Worm (Caenorhabditis elegans): ENCODE measurements around the gene rnf-121.

rnf-121 gene

DNA sequence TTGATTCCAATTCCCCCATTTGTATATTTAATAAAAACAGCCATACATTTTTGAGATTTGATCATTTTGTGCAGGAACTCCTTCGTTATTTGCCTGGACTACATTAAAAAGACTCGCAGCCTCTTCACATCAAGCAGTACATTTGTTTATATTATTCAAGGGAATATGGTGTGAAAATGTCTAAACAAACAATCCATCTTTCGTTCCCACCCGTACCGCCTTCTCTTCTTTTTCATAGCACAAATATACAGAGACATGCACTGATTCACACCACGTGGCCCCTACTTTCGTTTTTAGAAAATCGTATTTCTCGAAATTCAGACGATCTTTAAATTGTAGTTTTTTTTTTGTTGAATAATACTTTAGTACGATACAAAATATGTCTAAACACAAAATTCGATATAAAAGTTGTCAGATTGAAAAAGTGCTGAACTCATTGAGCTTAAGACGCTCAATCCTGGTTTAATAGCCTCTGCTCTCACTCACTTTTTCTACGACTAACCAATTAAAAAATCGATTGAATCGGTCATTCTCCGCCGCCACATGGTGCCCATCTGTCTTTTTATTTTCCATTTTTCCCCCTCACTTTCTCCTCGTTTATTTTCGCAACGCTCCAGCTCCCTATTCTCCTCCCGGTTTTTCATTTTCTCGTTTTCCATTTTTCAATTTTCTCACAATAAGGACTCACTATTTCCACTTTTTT is 24.7 kb upstream of the rnf-121 start:
- TF ChIP-seq ztf-29 (GFP tag; IDR thresholded peaks at IDR 0.05) (no peak), med-1 (GFP tag; optimal IDR thresholded peaks at IDR 0.05; ENCODE audit: insufficient read depth) (no peak)

DNA sequence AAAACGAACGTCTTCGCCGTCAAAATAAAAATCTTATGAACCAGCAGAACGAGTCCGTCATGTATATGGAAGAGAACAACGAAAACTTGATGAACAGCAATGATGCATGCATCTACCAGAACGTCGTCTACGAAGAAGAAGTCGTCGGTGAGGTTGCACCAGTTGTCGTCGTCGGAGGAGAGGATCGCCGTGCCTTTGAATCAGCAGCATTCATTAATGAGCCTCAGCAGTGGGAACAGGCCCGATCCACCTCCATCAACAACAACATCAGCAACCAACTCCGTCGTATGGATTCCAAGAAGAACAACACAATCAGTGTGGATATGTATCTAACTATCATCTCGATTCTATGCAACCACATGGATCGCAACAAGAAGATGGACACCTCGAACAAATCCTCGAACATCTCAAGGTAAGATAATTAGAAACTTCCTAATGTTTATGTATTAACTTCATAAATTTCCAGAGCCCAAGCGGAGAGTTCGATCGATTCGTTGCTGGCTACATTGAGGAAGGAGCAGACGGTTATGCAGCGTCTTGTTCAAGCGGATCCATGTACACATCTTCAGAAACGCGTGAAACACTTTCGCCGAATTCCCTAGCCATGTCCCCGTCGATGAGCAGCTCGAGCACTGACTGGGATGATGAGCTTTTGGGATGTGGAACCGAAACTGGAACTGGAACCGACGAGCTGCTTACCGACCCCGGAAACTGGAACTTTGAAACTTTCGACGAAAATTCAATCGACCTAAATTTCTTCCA is 23.8 kb upstream of the rnf-121 start:
- TF ChIP-seq flt-1 (GFP tag; IDR thresholded peaks at IDR 0.05): no peak
- TF ChIP-seq ref-1 (GFP tag; conservative IDR thresholded peaks at IDR 0.05): no peak
- no peak for TF ChIP-seq tab-1 (GFP tag; IDR thresholded peaks at IDR 0.05)
- TF ChIP-seq T22C8.4 (GFP tag; IDR thresholded peaks at IDR 0.05): no peak
- TF ChIP-seq klf-2 (GFP tag; conservative IDR thresholded peaks at IDR 0.05): no peak
- TF ChIP-seq ztf-23 (GFP tag; IDR thresholded peaks at IDR 0.05): no peak
- no peak for TF ChIP-seq med-1 (GFP tag; optimal IDR thresholded peaks at IDR 0.05; ENCODE audit: insufficient read depth)
- no peak for TF ChIP-seq ztf-29 (GFP tag; IDR thresholded peaks at IDR 0.05)
- no peak for TF ChIP-seq cog-1 (tag; optimal IDR thresholded peaks at IDR 0.05)

DNA sequence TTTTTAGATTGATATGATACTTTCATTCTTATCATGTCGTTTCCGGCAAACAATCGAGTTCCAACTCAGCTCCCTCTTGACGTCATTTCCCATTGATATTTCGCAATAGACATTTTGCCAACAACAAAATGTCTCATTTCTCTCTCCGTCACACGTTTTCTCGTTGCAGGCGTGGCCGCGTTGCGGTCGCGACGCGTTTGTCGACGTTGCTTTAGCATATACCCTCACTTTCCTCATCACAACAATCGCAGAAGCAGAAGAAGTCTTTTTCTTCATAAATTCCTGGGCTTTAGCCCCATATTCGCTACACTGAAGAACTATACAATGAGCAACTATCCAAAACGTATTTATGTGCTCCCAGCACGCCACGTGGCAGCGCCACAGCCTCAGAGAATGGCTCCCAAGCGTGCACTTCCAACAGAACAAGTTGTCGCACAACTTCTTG is 22.9 kb upstream of the rnf-121 start, which contains the start of gene xbp-1:
TSS of gene xbp-1 (plus strand) at position 151 of the 445 bp plus-strand sequence.
- no peak for TF ChIP-seq ref-1 (GFP tag; conservative IDR thresholded peaks at IDR 0.05)
- TF ChIP-seq ztf-29 (GFP tag; IDR thresholded peaks at IDR 0.05): 0 out of 2 replicates have a peak, but pooled peaks have one; percentile 45
- TF ChIP-seq cog-1 (tag; optimal IDR thresholded peaks at IDR 0.05): peak; percentile 45
- peak; percentile 66 for TF ChIP-seq flt-1 (GFP tag; IDR thresholded peaks at IDR 0.05)
- TF ChIP-seq klf-2 (GFP tag; conservative IDR thresholded peaks at IDR 0.05): no peak
- TF ChIP-seq tab-1 (GFP tag; IDR thresholded peaks at IDR 0.05): no peak
- TF ChIP-seq ztf-23 (GFP tag; IDR thresholded peaks at IDR 0.05): peak; percentile 41; the same call in 1 of the 2 replicates

DNA sequence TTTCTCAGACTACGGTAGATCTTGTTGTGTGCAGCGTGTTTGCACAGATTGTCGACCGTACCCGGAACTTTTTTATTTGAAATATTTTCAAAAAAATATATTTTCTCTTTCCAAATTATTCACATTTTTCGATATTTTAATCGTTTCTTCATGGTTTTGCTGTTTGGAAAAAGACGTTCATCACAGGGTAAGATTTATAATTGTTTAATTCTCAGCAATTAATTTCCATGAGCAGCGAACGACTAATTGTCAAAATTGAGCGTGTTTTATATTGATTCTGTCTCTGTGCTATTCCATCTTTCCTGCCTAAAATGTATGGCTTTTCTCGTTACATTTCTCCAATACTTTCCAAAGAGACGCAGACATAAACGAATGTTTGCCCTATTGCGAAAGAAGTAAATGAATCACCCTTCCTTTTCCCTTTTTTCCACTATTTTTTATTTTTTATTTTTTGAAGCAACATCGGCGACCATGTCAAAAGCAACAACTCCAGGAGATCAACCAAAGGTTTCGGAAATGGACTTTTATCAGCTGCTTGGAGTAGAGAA is 20.4 kb upstream of the rnf-121 start, which contains the start of gene dnj-16:
TSS of gene dnj-16 (plus strand) at position 51 of the 548 bp plus-strand sequence.
- no peak for TF ChIP-seq med-1 (GFP tag; optimal IDR thresholded peaks at IDR 0.05; ENCODE audit: insufficient read depth)
- no peak for TF ChIP-seq ztf-23 (GFP tag; IDR thresholded peaks at IDR 0.05)
- TF ChIP-seq klf-2 (GFP tag; conservative IDR thresholded peaks at IDR 0.05): no peak
- TF ChIP-seq T22C8.4 (GFP tag; IDR thresholded peaks at IDR 0.05): no peak
- no peak for TF ChIP-seq flt-1 (GFP tag; IDR thresholded peaks at IDR 0.05)
- no peak for TF ChIP-seq cog-1 (tag; optimal IDR thresholded peaks at IDR 0.05)
- TF ChIP-seq ztf-29 (GFP tag; IDR thresholded peaks at IDR 0.05): no peak
- TF ChIP-seq tab-1 (GFP tag; IDR thresholded peaks at IDR 0.05): no peak
- no peak for TF ChIP-seq ref-1 (GFP tag; conservative IDR thresholded peaks at IDR 0.05)

DNA sequence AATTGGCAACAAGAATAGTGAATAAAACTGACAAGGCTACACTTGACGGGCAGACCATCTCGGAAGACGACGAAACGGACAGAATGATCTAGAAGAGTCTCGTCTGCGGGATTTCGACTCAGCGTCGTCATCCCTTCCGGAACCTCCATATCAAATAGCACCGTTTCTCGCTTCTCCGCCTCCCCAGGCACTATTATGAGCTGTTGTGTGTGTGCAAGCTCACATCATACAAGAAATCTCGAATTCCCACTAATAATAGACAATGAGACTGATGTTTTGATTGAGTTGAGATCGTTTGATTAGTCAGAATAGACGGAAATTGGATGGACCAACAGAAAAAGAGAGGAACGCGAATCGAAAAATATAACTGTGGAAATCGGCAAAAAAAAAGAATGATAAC is 19.5 kb upstream of the rnf-121 start, which contains the start of gene spp-28:
TSS of gene spp-28 (minus strand) at position 101 of the 400 bp plus-strand sequence.
- TF ChIP-seq med-1 (GFP tag; optimal IDR thresholded peaks at IDR 0.05; ENCODE audit: insufficient read depth) (no peak), tab-1 (GFP tag; IDR thresholded peaks at IDR 0.05) (no peak), ztf-29 (GFP tag; IDR thresholded peaks at IDR 0.05) (no peak), cog-1 (tag; optimal IDR thresholded peaks at IDR 0.05) (no peak), klf-2 (GFP tag; conservative IDR thresholded peaks at IDR 0.05) (no peak), T22C8.4 (GFP tag; IDR thresholded peaks at IDR 0.05) (no peak)

DNA sequence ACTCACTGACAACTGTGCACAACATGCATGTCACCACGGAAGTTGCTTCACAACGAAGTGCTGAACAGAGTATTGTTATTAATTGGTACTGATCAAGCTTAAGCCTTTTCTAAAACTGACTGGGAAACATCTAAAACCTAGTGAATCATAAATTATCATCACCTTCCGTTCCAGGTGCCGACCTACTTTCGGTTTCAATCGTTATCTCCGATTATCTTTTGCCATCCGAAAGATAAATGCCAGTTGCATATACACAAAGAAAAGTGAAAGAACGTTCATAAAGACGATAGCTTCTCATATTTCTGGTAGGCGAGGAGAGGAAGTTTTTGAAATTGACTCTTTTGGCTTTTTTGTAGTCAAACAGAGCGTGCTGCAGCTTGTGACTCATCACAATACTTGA is 18.8 kb upstream of the rnf-121 start:
- TF ChIP-seq ref-1 (GFP tag; conservative IDR thresholded peaks at IDR 0.05) (no peak), ztf-29 (GFP tag; IDR thresholded peaks at IDR 0.05) (0 out of 2 replicates have a peak, but pooled peaks have one; percentile 37)

DNA sequence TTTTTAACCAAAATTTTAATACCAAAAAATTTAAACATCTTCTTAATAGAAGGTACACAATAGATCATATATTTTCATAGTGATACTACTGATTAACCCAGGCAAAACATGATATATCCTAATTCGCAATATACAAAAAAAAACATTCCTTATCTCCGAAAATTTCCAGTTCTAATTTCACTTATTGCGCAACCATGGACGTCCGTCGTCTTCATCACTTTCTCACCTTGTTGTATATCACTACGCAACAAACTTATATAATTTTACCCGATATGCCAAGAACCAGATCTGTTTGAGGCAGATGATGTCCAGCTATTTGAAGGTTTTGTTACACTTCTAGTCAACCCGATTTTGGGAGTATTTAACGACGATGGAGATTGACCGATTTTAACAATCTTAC is 17.1 kb upstream of the rnf-121 start, which contains the start of gene R74.2:
TSS of gene R74.2 (plus strand) at position 316 of the 400 bp plus-strand sequence.
- TF ChIP-seq T22C8.4 (GFP tag; IDR thresholded peaks at IDR 0.05): no peak

DNA sequence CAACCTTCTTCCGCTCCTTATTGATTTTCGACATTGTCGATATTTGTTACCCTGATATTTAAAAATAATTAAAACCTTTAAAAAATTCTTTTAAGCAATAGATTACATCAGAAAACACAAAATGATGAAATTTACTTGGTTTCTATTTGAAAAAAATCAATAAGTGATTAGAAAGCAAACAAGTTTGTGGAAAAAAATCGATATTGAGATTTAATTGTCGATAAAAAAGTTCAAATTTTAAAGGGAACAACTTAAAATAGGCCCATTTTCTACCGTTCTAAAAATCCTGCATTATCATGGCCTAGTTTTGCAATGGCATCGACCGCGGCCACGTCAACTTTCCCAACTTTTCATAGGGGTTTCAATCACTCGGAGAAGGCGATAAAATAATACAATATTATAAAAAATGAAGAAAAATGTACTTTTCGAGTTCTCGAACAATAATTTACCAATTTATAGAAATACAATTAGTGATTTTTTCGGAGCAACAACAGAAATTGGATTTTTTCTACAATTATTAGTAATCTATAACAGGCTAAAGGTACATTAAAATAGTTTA is 16.1 kb upstream of the rnf-121 start, which contains the start of gene lars-1:
TSS of gene lars-1 (minus strand) at position 51 of the 559 bp plus-strand sequence.
- TF ChIP-seq T22C8.4 (GFP tag; IDR thresholded peaks at IDR 0.05): 0 out of 2 replicates have a peak, but pooled peaks have one; percentile 19
- TF ChIP-seq tab-1 (GFP tag; IDR thresholded peaks at IDR 0.05): no peak

DNA sequence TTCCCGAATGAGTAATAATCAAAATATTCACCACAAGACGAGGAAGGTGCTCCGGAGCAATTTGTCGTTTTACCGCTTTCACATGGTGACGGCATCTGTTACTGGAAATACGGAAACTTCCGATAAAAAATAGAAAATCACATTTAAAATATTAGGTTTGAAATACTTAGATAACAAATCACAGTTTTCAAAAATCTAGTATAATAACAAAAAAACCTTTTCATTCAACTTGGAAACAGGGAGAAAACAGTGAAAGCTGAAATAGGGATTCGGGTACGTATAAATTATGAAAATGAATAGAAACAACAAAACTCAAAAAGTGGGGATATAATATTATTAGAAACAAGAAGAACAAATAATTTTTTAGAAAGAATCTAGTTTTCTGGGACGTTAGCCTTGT is 10.6 kb upstream of the rnf-121 start, which contains the start of gene C16C10.1:
TSS of gene C16C10.1 (minus strand) at position 101 of the 400 bp plus-strand sequence.
- TF ChIP-seq flt-1 (GFP tag; IDR thresholded peaks at IDR 0.05): no peak
- no peak for TF ChIP-seq T22C8.4 (GFP tag; IDR thresholded peaks at IDR 0.05)
- TF ChIP-seq klf-2 (GFP tag; conservative IDR thresholded peaks at IDR 0.05): no peak
- TF ChIP-seq tab-1 (GFP tag; IDR thresholded peaks at IDR 0.05): no peak
- no peak for TF ChIP-seq med-1 (GFP tag; optimal IDR thresholded peaks at IDR 0.05; ENCODE audit: insufficient read depth)
- TF ChIP-seq cog-1 (tag; optimal IDR thresholded peaks at IDR 0.05): no peak
- no peak for TF ChIP-seq ref-1 (GFP tag; conservative IDR thresholded peaks at IDR 0.05)
- no peak for TF ChIP-seq ztf-23 (GFP tag; IDR thresholded peaks at IDR 0.05)
- TF ChIP-seq ztf-29 (GFP tag; IDR thresholded peaks at IDR 0.05): no peak

DNA sequence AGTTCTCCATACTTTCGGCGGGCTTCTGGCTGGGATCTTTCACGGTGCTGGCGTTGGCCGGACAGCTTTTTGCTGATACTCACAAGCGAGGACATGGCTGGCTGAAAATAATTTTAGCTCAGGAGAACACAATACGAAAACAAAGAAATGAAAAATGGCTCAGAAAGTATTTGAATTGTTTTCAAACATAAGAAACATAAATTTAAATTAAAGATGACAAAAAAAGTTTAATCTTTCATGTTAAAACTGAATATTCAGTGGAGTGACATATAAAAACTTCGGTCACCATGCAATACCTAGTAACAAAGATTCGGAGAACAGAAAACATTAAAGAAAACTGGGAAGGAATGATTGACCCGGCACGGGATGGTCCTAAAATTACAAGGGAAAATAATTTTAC is 7.8 kb upstream of the rnf-121 start, which contains the start of gene C16C10.2:
TSS of gene C16C10.2 (minus strand) at position 101 of the 400 bp plus-strand sequence.
- TF ChIP-seq tab-1 (GFP tag; IDR thresholded peaks at IDR 0.05) (no peak), ref-1 (GFP tag; conservative IDR thresholded peaks at IDR 0.05) (no peak), ztf-29 (GFP tag; IDR thresholded peaks at IDR 0.05) (no peak), klf-2 (GFP tag; conservative IDR thresholded peaks at IDR 0.05) (no peak), med-1 (GFP tag; optimal IDR thresholded peaks at IDR 0.05; ENCODE audit: insufficient read depth) (no peak), T22C8.4 (GFP tag; IDR thresholded peaks at IDR 0.05) (no peak), flt-1 (GFP tag; IDR thresholded peaks at IDR 0.05) (no peak), ztf-23 (GFP tag; IDR thresholded peaks at IDR 0.05) (no peak), cog-1 (tag; optimal IDR thresholded peaks at IDR 0.05) (no peak)

All from whole organism, midembryonic.